Worm (Caenorhabditis elegans): Measurements from ENCODE around the gene sre-45.

DNA sequence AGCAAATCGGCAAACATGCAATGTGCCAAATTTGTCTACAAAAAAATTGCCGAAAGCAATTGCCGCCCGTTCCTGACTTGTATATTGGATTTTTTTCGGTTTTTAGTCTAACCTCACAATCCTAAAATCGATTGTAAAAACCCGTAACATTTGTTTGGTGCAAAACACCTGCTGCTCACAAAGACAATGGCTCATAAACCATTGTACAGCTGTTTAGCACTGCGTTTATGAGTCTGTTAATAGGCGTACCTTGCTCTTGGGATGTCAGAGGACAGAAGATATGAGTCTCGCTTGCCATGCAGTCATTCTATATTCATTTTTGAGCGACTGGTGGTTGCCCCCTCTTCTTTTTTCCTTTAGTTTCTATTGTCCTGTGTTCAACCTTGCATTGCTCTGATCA lies 45.6 kb upstream of the sre-45 start, which contains the start of gene E01G4.5:
- TF ChIP-seq fos-1 (tag; optimal IDR thresholded peaks at IDR 0.05) (no peak), nhr-237 (tag; optimal IDR thresholded peaks at IDR 0.05) (no peak), Y105C5A.15 (GFP tag; IDR thresholded peaks at IDR 0.05) (no peak), lsy-2 (tag; optimal IDR thresholded peaks at IDR 0.05) (no peak), hif-1 (tag; optimal IDR thresholded peaks at IDR 0.05) (no peak), mep-1 (tag; optimal IDR thresholded peaks at IDR 0.05) (no peak), tag-97 (GFP tag; IDR thresholded peaks at IDR 0.05) (no peak), nhr-76 (tag; optimal IDR thresholded peaks at IDR 0.05) (no peak), mdl-1 (tag; optimal IDR thresholded peaks at IDR 0.05) (no peak), unc-62 (GFP tag; optimal IDR thresholded peaks at IDR 0.05 in 1 of 2) (no peak), unc-62 (tag; optimal IDR thresholded peaks at IDR 0.05) (no peak), nhr-102 (tag; optimal IDR thresholded peaks at IDR 0.05) (no peak)

Data from whole organism, L4 larva.